Worm (Caenorhabditis elegans) whole organism, L1 larva: ENCODE measurements around the gene acs-10.
"Not testable (repeated sequence)": the region's sequence is repeated elsewhere in the genome, so short reads cannot be mapped to it uniquely, and the experiment has no call there.

Experiments used
- C04F5.9 ChIP-seq: sonication (generic microtip); optimal IDR thresholded peaks from 2 replicates; lab custom pipeline; 2016; ENCODE audit warnings: missing genetic modification characterization, missing compliant biosample characterization
- C16A3.4 ChIP-seq: fragments of 150-350 bp; optimal IDR thresholded peaks from 2 replicates; lab custom pipeline; 2014; ENCODE audit warnings: missing biosample characterization, missing genetic modification characterization
- F16B12.6 ChIP-seq: fragments of 150-350 bp; optimal IDR thresholded peaks from 2 replicates; lab custom pipeline; 2014; ENCODE audit warnings: missing biosample characterization, missing genetic modification characterization
- Y116A8C.19 ChIP-seq: sonication (generic microtip); optimal IDR thresholded peaks from 2 replicates; lab custom pipeline; 2016; ENCODE audit warnings: missing compliant biosample characterization, missing genetic modification characterization, borderline replicate concordance
- alr-1 ChIP-seq: fragments of 200-800 bp; sonication (Bioruptor generic); optimal IDR thresholded peaks from 2 replicates; lab custom pipeline; 2018; ENCODE audit warnings: borderline replicate concordance, mild to moderate bottlenecking, missing genetic modification characterization, missing compliant biosample characterization
- blmp-1 ChIP-seq: fragments of 150-350 bp; optimal IDR thresholded peaks from 2 replicates; lab custom pipeline; 2014; ENCODE audit warnings: missing biosample characterization, missing genetic modification characterization
- ceh-82 ChIP-seq, 3 experiments: fragments of 150-350 bp in 1 of 3; sonication (generic microtip) in 2 of 3; optimal IDR thresholded peaks; 2 replicates each; lab custom pipeline; 2014 to 2017; ENCODE audit warnings: missing biosample characterization in 3 of 3, missing genetic modification characterization in 3 of 3
- ceh-88 ChIP-seq: fragments of 200-800 bp; sonication (Bioruptor generic); IDR thresholded peaks from 2 replicates; pipeline ENCODE4 v1.3.6; 2022; ENCODE audit warnings: missing genetic modification characterization, missing compliant biosample characterization
- ceh-90 ChIP-seq: sonication (generic microtip); optimal IDR thresholded peaks from 2 replicates; lab custom pipeline; 2016; ENCODE audit warnings: missing genetic modification characterization, missing compliant biosample characterization
- ces-1 ChIP-seq: fragments of 150-350 bp; optimal IDR thresholded peaks from 2 replicates; lab custom pipeline; 2014; ENCODE audit warnings: missing biosample characterization, missing genetic modification reagents, missing genetic modification characterization
- efl-1 ChIP-seq, 4 experiments: fragments of 150-350 bp; optimal IDR thresholded peaks in 3 of 4; peaks in 1 of 4; 1 replicate in 1 of 4; 2 replicates in 3 of 4; lab custom pipeline; 2014; ENCODE audit warnings: missing biosample characterization in 2 of 4, missing genetic modification characterization in 2 of 4, missing genetic modification reagents in 2 of 4
- efl-3 ChIP-seq: fragments of 200-800 bp; sonication (Bioruptor generic); optimal IDR thresholded peaks from 2 replicates; lab custom pipeline; 2018; ENCODE audit warnings: mild to moderate bottlenecking, missing genetic modification characterization, missing compliant biosample characterization
- elt-3 ChIP-seq, 6 experiments: fragments of 150-350 bp in 1 of 6; sonication (generic microtip); optimal IDR thresholded peaks; 2 replicates each; lab custom pipeline; 2017 to 2018; ENCODE audit warnings: missing biosample characterization in 6 of 6, missing genetic modification characterization in 6 of 6, inconsistent platforms in 1 of 6
- ets-5 ChIP-seq: fragments of 200-800 bp; sonication (Bioruptor generic); IDR thresholded peaks from 2 replicates; pipeline ENCODE4 v1.3.6; 2022; ENCODE audit warnings: missing genetic modification characterization, missing compliant biosample characterization
- fkh-10 ChIP-seq: sonication (generic microtip); optimal IDR thresholded peaks from 2 replicates; lab custom pipeline; 2017; ENCODE audit warnings: missing biosample characterization, missing genetic modification reagents, missing genetic modification characterization
- fkh-8 ChIP-seq: sonication (generic microtip); optimal IDR thresholded peaks from 2 replicates; lab custom pipeline; 2016; ENCODE audit warnings: mild to moderate bottlenecking, missing genetic modification characterization, missing compliant biosample characterization
- fos-1 ChIP-seq: fragments of 150-350 bp; optimal IDR thresholded peaks from 2 replicates; lab custom pipeline; 2014; ENCODE audit warnings: missing biosample characterization, missing genetic modification characterization
- grh-1 ChIP-seq: fragments of 200-800 bp; sonication (Bioruptor generic); IDR thresholded peaks from 2 replicates; pipeline ENCODE4 v1.3.6; 2022; ENCODE audit warnings: missing genetic modification reagents, missing genetic modification characterization, missing compliant biosample characterization
- hlh-17 ChIP-seq: fragments of 200-800 bp; sonication (Bioruptor generic); optimal IDR thresholded peaks from 2 replicates; lab custom pipeline; 2018; ENCODE audit warnings: missing genetic modification characterization, mild to moderate bottlenecking, missing compliant biosample characterization, moderate library complexity, borderline replicate concordance
- irx-1 ChIP-seq: sonication (generic microtip); optimal IDR thresholded peaks from 2 replicates; lab custom pipeline; 2016; ENCODE audit warnings: missing genetic modification characterization, missing compliant biosample characterization
- jun-1 ChIP-seq: fragments of 150-350 bp; optimal IDR thresholded peaks from 2 replicates; lab custom pipeline; 2014; ENCODE audit warnings: missing biosample characterization, missing genetic modification reagents, missing genetic modification characterization
- lin-14 ChIP-seq: fragments of 200-800 bp; sonication (Bioruptor generic); optimal IDR thresholded peaks from 2 replicates; lab custom pipeline; 2018; ENCODE audit warnings: mild to moderate bottlenecking, missing genetic modification characterization, moderate library complexity, missing compliant biosample characterization
- lin-35 ChIP-seq, 2 experiments: fragments of 150-350 bp; optimal IDR thresholded peaks; 2 replicates each; lab custom pipeline; 2014; ENCODE audit warnings: missing biosample characterization in 2 of 2, missing genetic modification characterization in 2 of 2, missing genetic modification reagents in 2 of 2
- lin-39 ChIP-seq: fragments of 150-350 bp; optimal IDR thresholded peaks from 2 replicates; lab custom pipeline; 2014; ENCODE audit warnings: missing biosample characterization, missing genetic modification reagents, missing genetic modification characterization
- lsy-2 ChIP-seq, 2 experiments: fragments of 150-350 bp; optimal IDR thresholded peaks; 2 replicates each; lab custom pipeline; 2014; ENCODE audit warnings: missing biosample characterization in 2 of 2, missing genetic modification characterization in 2 of 2
- mab-9 ChIP-seq: fragments of 200-800 bp; sonication (Bioruptor generic); IDR thresholded peaks from 2 replicates; pipeline ENCODE4 v1.3.6; 2022; ENCODE audit warnings: missing genetic modification reagents, missing genetic modification characterization, missing compliant biosample characterization
- mep-1 ChIP-seq: fragments of 150-350 bp; optimal IDR thresholded peaks from 2 replicates; lab custom pipeline; 2014; ENCODE audit warnings: missing biosample characterization, missing genetic modification characterization
- nhr-11 ChIP-seq: fragments of 150-350 bp; optimal IDR thresholded peaks from 2 replicates; lab custom pipeline; 2014; ENCODE audit warnings: missing biosample characterization, missing genetic modification characterization
- nhr-20 ChIP-seq: sonication (generic microtip); optimal IDR thresholded peaks from 2 replicates; lab custom pipeline; 2016; ENCODE audit warnings: mild to moderate bottlenecking, missing genetic modification characterization, missing compliant biosample characterization
- nhr-28 ChIP-seq: fragments of 150-350 bp; optimal IDR thresholded peaks from 2 replicates; lab custom pipeline; 2014; ENCODE audit warnings: missing biosample characterization, missing genetic modification characterization
- nhr-47 ChIP-seq: sonication (generic microtip); optimal IDR thresholded peaks from 2 replicates; lab custom pipeline; 2016; ENCODE audit warnings: mild to moderate bottlenecking, missing genetic modification characterization, moderate library complexity, missing compliant biosample characterization
- nhr-71 ChIP-seq: sonication (generic microtip); optimal IDR thresholded peaks from 2 replicates; lab custom pipeline; 2016; ENCODE audit warnings: mild to moderate bottlenecking, missing genetic modification characterization, moderate library complexity, missing compliant biosample characterization
- nhr-77 ChIP-seq: fragments of 150-350 bp; optimal IDR thresholded peaks from 2 replicates; lab custom pipeline; 2014; ENCODE audit warnings: missing biosample characterization, missing genetic modification characterization
- nhr-85 ChIP-seq: sonication (generic microtip); peaks from one replicate; lab custom pipeline; 2016; ENCODE audit warnings: missing genetic modification characterization, inconsistent platforms, missing compliant biosample characterization
- pag-3 ChIP-seq: sonication (generic microtip); optimal IDR thresholded peaks from 2 replicates; lab custom pipeline; 2017; ENCODE audit warnings: missing genetic modification characterization, mild to moderate bottlenecking, missing compliant biosample characterization, antibody characterized with exemption, borderline replicate concordance; ENCODE audit not compliant: insufficient read depth
- rnt-1 ChIP-seq: sonication (generic microtip); optimal IDR thresholded peaks from 2 replicates; lab custom pipeline; 2016; ENCODE audit warnings: mild to moderate bottlenecking, missing genetic modification characterization, moderate library complexity, missing compliant biosample characterization
- snpc-4 ChIP-seq: fragments of 150-350 bp; optimal IDR thresholded peaks from 2 replicates; lab custom pipeline; 2014; ENCODE audit warnings: missing biosample characterization, missing genetic modification characterization
- snu-23 ChIP-seq: sonication (generic microtip); optimal IDR thresholded peaks from 2 replicates; lab custom pipeline; 2016; ENCODE audit warnings: missing genetic modification characterization, missing compliant biosample characterization
- sptf-1 ChIP-seq: fragments of 150-350 bp; optimal IDR thresholded peaks from 2 replicates; lab custom pipeline; 2014; ENCODE audit warnings: missing biosample characterization, missing genetic modification characterization
- swsn-7 ChIP-seq: sonication (generic microtip); optimal IDR thresholded peaks from 2 replicates; lab custom pipeline; 2016; ENCODE audit warnings: missing genetic modification characterization, missing compliant biosample characterization
- unc-130 ChIP-seq: fragments of 150-350 bp; optimal IDR thresholded peaks from 2 replicates; lab custom pipeline; 2017; ENCODE audit warnings: missing biosample characterization, missing genetic modification characterization, inconsistent platforms
- unc-62 ChIP-seq: fragments of 150-350 bp; optimal IDR thresholded peaks from 2 replicates; lab custom pipeline; 2014; ENCODE audit warnings: missing biosample characterization, missing genetic modification reagents, missing genetic modification characterization
- unc-86 ChIP-seq: sonication (generic microtip); optimal IDR thresholded peaks from 2 replicates; lab custom pipeline; 2016; ENCODE audit warnings: missing genetic modification characterization, missing compliant biosample characterization
- unc-98 ChIP-seq: fragments of 200-800 bp; sonication (Bioruptor generic); IDR thresholded peaks from 2 replicates; pipeline ENCODE4 v1.3.6; 2022; ENCODE audit warnings: missing genetic modification characterization, missing compliant biosample characterization
- zip-4 ChIP-seq: fragments of 200-800 bp; sonication (Bioruptor generic); optimal IDR thresholded peaks from 2 replicates; lab custom pipeline; 2018; ENCODE audit warnings: mild to moderate bottlenecking, missing genetic modification characterization, moderate library complexity, missing compliant biosample characterization

The acs-10 gene

DNA sequence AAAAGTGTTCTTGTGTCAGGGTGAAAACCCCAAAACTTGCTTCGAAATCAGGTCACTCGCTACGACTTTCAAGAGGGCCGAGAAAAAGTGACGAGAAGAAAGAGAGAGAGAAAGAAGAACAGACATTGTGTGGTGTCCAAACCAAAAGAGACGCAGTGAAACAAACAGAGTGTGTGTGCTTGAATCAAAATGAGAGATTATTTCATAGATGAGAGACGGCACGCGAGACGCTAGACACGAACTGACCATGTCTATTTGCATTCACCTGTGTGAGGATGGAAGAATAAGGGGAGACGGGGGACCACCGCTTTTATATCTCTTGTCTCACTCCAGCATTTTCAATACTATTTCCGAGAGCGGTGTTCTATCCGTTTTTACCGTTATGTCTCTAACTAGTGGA is 10.1 kb upstream of the acs-10 start (continued):
- TF ChIP-seq nhr-11 (no peak), hlh-17 (GFP tag; lab: Kevin White, UChicago) (no peak), nhr-20 (tag; lab: Kevin White, UChicago) (peak; percentile 82), snpc-4 (tag; lab: Kevin White, UChicago) (peak; percentile 48)

- TF ChIP-seq alr-1 (tag; lab: Kevin White, UChicago); unc-98 (GFP tag; lab: Robert Waterston, UW); C16A3.4 (tag; lab: Kevin White, UChicago): not testable (repeated sequence)
- TF ChIP-seq, all 84 proteins: peak for 0; not testable (repeated sequence) for 84
These were observed 8.5 kb upstream of the acs-10 start, which contains the start of gene AH10.4 for ce11 chrV:14137766-14138165. Gene AH10.4, minus strand, starts transcription at chrV:14137866.

DNA sequence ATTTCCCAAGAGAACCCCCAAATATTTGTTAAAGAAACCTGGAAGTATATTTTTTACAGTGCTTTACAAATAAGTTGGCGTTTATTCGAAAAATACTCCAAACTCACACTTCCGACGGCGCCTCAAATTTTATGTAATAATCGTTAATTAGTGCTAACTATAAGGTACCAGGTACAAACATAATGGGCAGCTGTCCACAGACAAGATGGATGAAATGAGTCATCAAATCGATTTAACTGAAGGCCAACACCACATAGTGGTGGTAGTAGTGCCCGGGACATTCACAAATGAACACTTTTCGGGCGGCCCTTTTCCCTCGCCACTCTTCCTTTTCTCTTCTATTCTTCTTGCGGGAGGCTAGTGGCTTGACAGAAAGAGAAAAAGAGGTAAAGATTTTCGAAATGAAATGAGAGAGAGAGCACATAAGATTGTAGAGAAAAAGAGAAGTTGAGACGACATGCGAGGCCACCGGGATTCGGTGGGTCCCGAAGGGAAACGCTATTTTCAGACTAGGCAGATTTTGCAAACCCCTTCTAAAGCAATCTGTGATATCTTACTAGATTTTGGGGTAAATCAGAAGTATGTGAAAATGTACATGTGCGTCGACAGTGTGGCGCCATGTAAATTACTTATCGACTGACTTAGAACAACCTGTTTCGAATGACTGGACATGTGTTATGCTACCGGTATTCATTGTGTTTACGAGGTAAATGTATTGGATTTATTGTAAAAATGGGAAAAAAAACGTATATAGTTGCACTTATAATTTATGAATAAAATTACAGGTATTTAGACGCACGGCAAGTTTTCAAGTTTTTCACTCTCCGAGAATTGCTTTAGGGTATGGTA is 6.8 kb upstream of the acs-10 start:
- TF ChIP-seq elt-3 (tag; optimal IDR thresholded peaks at IDR 0.05; lab: Kevin White, UChicago) (peak in 1 of 6 experiments; percentile 13), efl-1 (optimal IDR thresholded peaks at IDR 0.05; lab: Kevin White, UChicago) (no peak), efl-1 (GFP tag; optimal IDR thresholded peaks at IDR 0.05 in 1 of 2; lab: Kevin White, UChicago) (peak in 1 of 2 experiments; percentile 74), lin-39 (tag; lab: Kevin White, UChicago) (no peak), ceh-82 (tag; optimal IDR thresholded peaks at IDR 0.05; lab: Kevin White, UChicago) (no peak), nhr-28 (tag; lab: Kevin White, UChicago) (no peak), lsy-2 (tag; optimal IDR thresholded peaks at IDR 0.05; lab: Kevin White, UChicago) (no peak), ets-5 (no peak), snpc-4 (tag; lab: Kevin White, UChicago) (no peak), irx-1 (tag; lab: Kevin White, UChicago) (no peak), unc-62 (no peak), sptf-1 (no peak), snu-23 (GFP tag; lab: Kevin White, UChicago) (peak; percentile 27), ceh-88 (no peak), fos-1 (peak; percentile 60), unc-130 (tag; lab: Kevin White, UChicago) (peak; percentile 28), nhr-85 (tag; lab: Kevin White, UChicago) (peak; percentile 62), grh-1 (GFP tag; lab: Robert Waterston, UW) (peak; percentile 49; the same call in 1 of the 2 replicates), rnt-1 (tag; lab: Kevin White, UChicago) (peak; percentile 21), lin-35 (GFP tag; optimal IDR thresholded peaks at IDR 0.05; lab: Kevin White, UChicago) (peak in 1 of 2 experiments; percentile 10), lin-14 (GFP tag; lab: Kevin White, UChicago) (peak; percentile 83), F16B12.6 (no peak), swsn-7 (tag; lab: Kevin White, UChicago) (no peak), unc-98 (GFP tag; lab: Robert Waterston, UW) (no peak), unc-86 (no peak), nhr-11 (no peak), Y116A8C.19 (tag; lab: Kevin White, UChicago) (no peak), zip-4 (GFP tag; lab: Kevin White, UChicago) (no peak), nhr-71 (tag; lab: Kevin White, UChicago) (peak; percentile 10), blmp-1 (tag; lab: Kevin White, UChicago) (peak; percentile 68), ceh-90 (tag; lab: Kevin White, UChicago) (no peak), mep-1 (tag; lab: Kevin White, UChicago) (peak; percentile 59)

- TF ChIP-seq mab-9 (GFP tag; lab: Robert Waterston, UW) (no peak), sptf-1 (no peak), C04F5.9 (tag; lab: Kevin White, UChicago) (no peak), fkh-10 (GFP tag; lab: Kevin White, UChicago) (peak; percentile 89), efl-1 (optimal IDR thresholded peaks at IDR 0.05; lab: Kevin White, UChicago) (no peak), efl-1 (GFP tag; optimal IDR thresholded peaks at IDR 0.05 in 1 of 2; lab: Kevin White, UChicago) (peak in 1 of 2 experiments; percentile 70), nhr-77 (tag; lab: Kevin White, UChicago) (no peak), lin-14 (GFP tag; lab: Kevin White, UChicago) (peak; percentile 68), pag-3 (tag; lab: Kevin White, UChicago) (no peak), jun-1 (tag; lab: Kevin White, UChicago) (no peak), efl-3 (GFP tag; lab: Kevin White, UChicago) (no peak), lin-35 (GFP tag; optimal IDR thresholded peaks at IDR 0.05; lab: Kevin White, UChicago) (no peak), nhr-47 (tag; lab: Kevin White, UChicago) (peak; percentile 10), snpc-4 (tag; lab: Kevin White, UChicago) (no peak), ces-1 (GFP tag; lab: Kevin White, UChicago) (peak; percentile 95), fkh-8 (tag; lab: Kevin White, UChicago) (no peak)
These were observed 5.6 kb upstream of the acs-10 start for ce11 chrV:14140733-14141132.
